Worm (Caenorhabditis elegans): ENCODE measurements around the gene try-3.

- TF ChIP-seq pqm-1 (tag; optimal IDR thresholded peaks at IDR 0.05) (no peak), fkh-10 (GFP tag; optimal IDR thresholded peaks at IDR 0.05) (no peak), unc-62 (GFP tag; optimal IDR thresholded peaks at IDR 0.05) (no peak), unc-98 (GFP tag; IDR thresholded peaks at IDR 0.05) (no peak), lin-39 (tag; optimal IDR thresholded peaks at IDR 0.05) (no peak), lir-3 (tag; optimal IDR thresholded peaks at IDR 0.05; ENCODE audit: poor library complexity) (no peak), nhr-77 (tag; optimal IDR thresholded peaks at IDR 0.05) (no peak)
Observed at ce11 chrIV:6599447-6599846, 42.5 kb downstream of the try-3 start, which contains the start of gene F38A5.8.
